Worm (Caenorhabditis elegans) whole organism, L3 larva: ENCODE measurements around the gene C34D4.10.

ENCODE experiments used
- R02D3.7 ChIP-seq: fragments of 150-350 bp; optimal IDR thresholded peaks from 2 replicates; lab custom pipeline; 2014; ENCODE audit warnings: missing biosample characterization, missing genetic modification characterization
- ZK546.5 ChIP-seq: sonication (generic microtip); optimal IDR thresholded peaks from 2 replicates; lab custom pipeline; 2017; ENCODE audit warnings: missing biosample characterization, missing genetic modification characterization
- aly-2 ChIP-seq: fragments of 150-350 bp; optimal IDR thresholded peaks from 2 replicates; lab custom pipeline; 2014; ENCODE audit warnings: missing biosample characterization, missing genetic modification characterization
- ceh-28 ChIP-seq: fragments of 150-350 bp; optimal IDR thresholded peaks from 2 replicates; lab custom pipeline; 2014; ENCODE audit warnings: missing biosample characterization, missing genetic modification reagents, missing genetic modification characterization
- ceh-82 ChIP-seq: fragments of 150-350 bp; optimal IDR thresholded peaks from 2 replicates; lab custom pipeline; 2014; ENCODE audit warnings: missing biosample characterization, missing genetic modification characterization
- ceh-9 ChIP-seq: sonication (generic microtip); optimal IDR thresholded peaks from 2 replicates; lab custom pipeline; 2018; ENCODE audit warnings: missing biosample characterization, missing genetic modification characterization
- daf-12 ChIP-seq: fragments of 150-350 bp; optimal IDR thresholded peaks from 2 replicates; lab custom pipeline; 2014; ENCODE audit warnings: missing biosample characterization, missing genetic modification reagents, missing genetic modification characterization
- egl-27 ChIP-seq: sonication (generic microtip); optimal IDR thresholded peaks from 4 replicates; lab custom pipeline; 2017; ENCODE audit warnings: missing biosample characterization, missing genetic modification reagents, missing genetic modification characterization
- egl-5 ChIP-seq: fragments of 150-350 bp; optimal IDR thresholded peaks from 2 replicates; lab custom pipeline; 2017; ENCODE audit warnings: missing biosample characterization, missing genetic modification reagents, missing genetic modification characterization, inconsistent platforms
- elt-1 ChIP-seq: fragments of 150-350 bp; optimal IDR thresholded peaks from 2 replicates; lab custom pipeline; 2014; ENCODE audit warnings: missing biosample characterization, missing genetic modification characterization
- elt-2 ChIP-seq: sonication (generic microtip); optimal IDR thresholded peaks from 2 replicates; lab custom pipeline; 2016; ENCODE audit warnings: missing genetic modification reagents, mild to moderate bottlenecking, missing genetic modification characterization, missing compliant biosample characterization
- elt-3 ChIP-seq, 3 experiments: fragments of 150-350 bp in 1 of 3; sonication (generic microtip) in 2 of 3; optimal IDR thresholded peaks; 2 replicates in 2 of 3; 4 replicates in 1 of 3; lab custom pipeline; 2014 to 2017; ENCODE audit warnings: missing biosample characterization in 3 of 3, missing genetic modification characterization in 3 of 3
- fkh-10 ChIP-seq: sonication (generic microtip); optimal IDR thresholded peaks from 2 replicates; lab custom pipeline; 2017; ENCODE audit warnings: missing biosample characterization, missing genetic modification reagents, missing genetic modification characterization
- fkh-2 ChIP-seq: fragments of 150-350 bp; optimal IDR thresholded peaks from 2 replicates; lab custom pipeline; 2014; ENCODE audit warnings: missing biosample characterization, missing genetic modification reagents, missing genetic modification characterization
- fos-1 ChIP-seq: fragments of 150-350 bp; optimal IDR thresholded peaks from 2 replicates; lab custom pipeline; 2014; ENCODE audit warnings: missing biosample characterization, missing genetic modification characterization
- hmg-11 ChIP-seq: sonication (generic microtip); optimal IDR thresholded peaks from 2 replicates; lab custom pipeline; 2016; ENCODE audit warnings: missing genetic modification characterization, missing compliant biosample characterization
- jun-1 ChIP-seq: fragments of 150-350 bp; optimal IDR thresholded peaks from 2 replicates; lab custom pipeline; 2014; ENCODE audit warnings: missing biosample characterization, missing genetic modification reagents, missing genetic modification characterization
- lin-15B ChIP-seq: fragments of 150-350 bp; optimal IDR thresholded peaks from 2 replicates; lab custom pipeline; 2014; ENCODE audit warnings: missing biosample characterization, missing genetic modification characterization
- lin-39 ChIP-seq: fragments of 150-350 bp; optimal IDR thresholded peaks from 2 replicates; lab custom pipeline; 2018; ENCODE audit warnings: missing biosample characterization, missing genetic modification reagents, missing genetic modification characterization
- lsy-12 ChIP-seq: sonication (generic microtip); optimal IDR thresholded peaks from 2 replicates; lab custom pipeline; 2016; ENCODE audit warnings: mild to moderate bottlenecking, missing genetic modification characterization, missing compliant biosample characterization
- mdl-1 ChIP-seq: fragments of 150-350 bp; optimal IDR thresholded peaks from 2 replicates; lab custom pipeline; 2014; ENCODE audit warnings: missing biosample characterization, missing genetic modification characterization
- mml-1 ChIP-seq: fragments of 150-350 bp; sonication (generic microtip); optimal IDR thresholded peaks from 3 replicates; lab custom pipeline; 2014; ENCODE audit warnings: missing biosample characterization, missing genetic modification characterization
- nfya-1 ChIP-seq: sonication (generic microtip); optimal IDR thresholded peaks from 2 replicates; lab custom pipeline; 2017; ENCODE audit warnings: missing genetic modification characterization, mild to moderate bottlenecking, missing compliant biosample characterization, antibody characterized with exemption, moderate library complexity; ENCODE audit not compliant: insufficient read depth
- nhr-11 ChIP-seq: fragments of 150-350 bp; optimal IDR thresholded peaks from 2 replicates; lab custom pipeline; 2014; ENCODE audit warnings: missing biosample characterization, missing genetic modification characterization
- nhr-12 ChIP-seq: fragments of 150-350 bp; optimal IDR thresholded peaks from 2 replicates; lab custom pipeline; 2014; ENCODE audit warnings: missing biosample characterization, missing genetic modification characterization
- nhr-23 ChIP-seq: fragments of 150-350 bp; optimal IDR thresholded peaks from 2 replicates; lab custom pipeline; 2014; ENCODE audit warnings: missing biosample characterization, missing genetic modification reagents, missing genetic modification characterization
- nhr-237 ChIP-seq: fragments of 150-350 bp; optimal IDR thresholded peaks from 2 replicates; lab custom pipeline; 2014; ENCODE audit warnings: missing biosample characterization, missing genetic modification characterization
- nhr-25 ChIP-seq: sonication (generic microtip); optimal IDR thresholded peaks from 2 replicates; lab custom pipeline; 2017; ENCODE audit warnings: missing biosample characterization, missing genetic modification characterization
- nhr-43 ChIP-seq: sonication (generic microtip); optimal IDR thresholded peaks from 2 replicates; lab custom pipeline; 2016; ENCODE audit warnings: mild to moderate bottlenecking, missing genetic modification characterization, missing compliant biosample characterization; ENCODE audit not compliant: poor library complexity, severe bottlenecking
- nhr-67 ChIP-seq: fragments of 150-350 bp; optimal IDR thresholded peaks from 2 replicates; lab custom pipeline; 2014; ENCODE audit warnings: missing biosample characterization, missing genetic modification characterization
- nhr-76 ChIP-seq: fragments of 150-350 bp; sonication (generic microtip); optimal IDR thresholded peaks from 5 replicates; lab custom pipeline; 2014; ENCODE audit warnings: missing biosample characterization, missing genetic modification characterization
- nhr-77 ChIP-seq: fragments of 150-350 bp; optimal IDR thresholded peaks from 2 replicates; lab custom pipeline; 2014; ENCODE audit warnings: missing biosample characterization, missing genetic modification characterization
- pha-4 ChIP-seq: fragments of 150-350 bp; optimal IDR thresholded peaks from 2 replicates; lab custom pipeline; 2014; ENCODE audit warnings: missing biosample characterization, missing genetic modification reagents, missing genetic modification characterization
- pqm-1 ChIP-seq: fragments of 150-350 bp; optimal IDR thresholded peaks from 2 replicates; lab custom pipeline; 2017; ENCODE audit warnings: missing biosample characterization, missing genetic modification characterization, inconsistent platforms
- sea-2 ChIP-seq: fragments of 150-350 bp; sonication (generic microtip); optimal IDR thresholded peaks from 4 replicates; lab custom pipeline; 2014; ENCODE audit warnings: missing biosample characterization, missing genetic modification reagents, missing genetic modification characterization
- skn-1 ChIP-seq: fragments of 150-350 bp; optimal IDR thresholded peaks from 2 replicates; lab custom pipeline; 2014; ENCODE audit warnings: missing biosample characterization, missing genetic modification characterization
- snpc-4 ChIP-seq: fragments of 150-350 bp; optimal IDR thresholded peaks from 2 replicates; lab custom pipeline; 2014; ENCODE audit warnings: missing biosample characterization, missing genetic modification characterization
- tbx-2 ChIP-seq: sonication (generic microtip); optimal IDR thresholded peaks from 2 replicates; lab custom pipeline; 2016; ENCODE audit warnings: mild to moderate bottlenecking, missing genetic modification characterization, missing compliant biosample characterization
- unc-39 ChIP-seq: sonication (generic microtip); optimal IDR thresholded peaks from 4 replicates; lab custom pipeline; 2017; ENCODE audit warnings: missing biosample characterization, missing genetic modification characterization
- unc-62 ChIP-seq: fragments of 150-350 bp; sonication (generic microtip); optimal IDR thresholded peaks from 4 replicates; lab custom pipeline; 2014; ENCODE audit warnings: missing biosample characterization, missing genetic modification reagents, missing genetic modification characterization
- ztf-11 ChIP-seq: fragments of 150-350 bp; optimal IDR thresholded peaks from 2 replicates; lab custom pipeline; 2014; ENCODE audit warnings: missing biosample characterization, missing genetic modification characterization
- ztf-4 ChIP-seq: fragments of 150-350 bp; optimal IDR thresholded peaks from 2 replicates; lab custom pipeline; 2014; ENCODE audit warnings: missing biosample characterization, missing genetic modification characterization

Gene C34D4.10

DNA sequence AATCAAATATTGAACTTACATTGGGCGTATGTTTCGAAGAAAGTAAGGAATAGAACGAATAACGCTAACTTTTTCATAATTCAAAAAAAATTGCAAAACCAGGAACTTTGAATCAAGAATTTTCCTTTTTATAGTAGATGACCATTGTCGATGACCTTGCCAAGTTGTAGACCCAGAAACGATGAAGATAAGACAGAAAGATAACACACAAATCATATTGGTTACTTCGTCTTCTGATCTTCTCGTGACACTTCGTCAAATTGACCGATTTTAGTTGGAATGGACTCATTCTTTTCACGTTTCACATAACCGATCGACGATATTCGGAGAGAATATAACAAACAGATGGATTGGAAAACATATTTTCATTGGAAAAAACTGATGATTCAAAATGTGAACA, 10.6 kb upstream of the C34D4.10 start, which contains the start of gene grsp-3:
Gene grsp-3, minus strand, starts transcription at position 149 of the 400 bp plus-strand sequence.
- TF ChIP-seq elt-3 (tag; optimal IDR thresholded peaks at IDR 0.05; lab: Kevin White, UChicago): peak in 1 of 3 experiments; percentile 61
- TF ChIP-seq lin-39: no peak
- no peak for TF ChIP-seq nhr-11 (tag; lab: Kevin White, UChicago)
- no peak for TF ChIP-seq tbx-2 (tag; lab: Kevin White, UChicago)
- TF ChIP-seq elt-1: peak; percentile 46
- TF ChIP-seq fkh-10 (GFP tag; lab: Kevin White, UChicago): no peak
- TF ChIP-seq daf-12: no peak
- TF ChIP-seq ztf-11 (tag; lab: Kevin White, UChicago): no peak
- TF ChIP-seq ceh-28 (tag; lab: Kevin White, UChicago): peak; percentile 38
- TF ChIP-seq nhr-25 (tag; lab: Kevin White, UChicago): peak; percentile 77
- TF ChIP-seq jun-1 (tag; lab: Kevin White, UChicago): no peak
- peak; percentile 89 for TF ChIP-seq nhr-23 (tag; lab: Kevin White, UChicago)
- TF ChIP-seq, all 47 proteins: peak for 5

DNA sequence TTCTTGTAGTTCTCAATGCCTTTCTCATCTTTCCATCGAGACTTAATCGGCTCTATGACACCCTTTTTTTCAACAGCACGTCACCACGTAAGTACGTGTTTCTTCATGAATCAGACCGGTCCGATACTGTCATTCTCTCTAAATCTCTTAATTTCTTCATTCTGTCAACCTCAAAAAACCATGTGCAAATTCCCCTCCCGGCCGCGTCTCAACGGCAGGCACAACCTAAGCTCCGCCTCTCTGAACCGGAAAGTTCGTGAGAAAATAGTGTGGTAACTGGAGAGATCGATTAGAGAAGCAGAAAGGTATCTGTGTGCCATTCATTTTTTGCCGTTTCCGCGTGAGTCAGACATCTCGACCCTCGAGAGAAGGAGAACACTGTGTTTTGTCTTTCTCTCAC, 6.6 kb downstream of the C34D4.10 start, which contains the start of gene nas-8:
Gene nas-8, plus strand, starts transcription at position 301 of the 400 bp plus-strand sequence.
- TF ChIP-seq daf-12 (no peak), ztf-4 (no peak), mdl-1 (tag; lab: Kevin White, UChicago) (no peak), ceh-28 (tag; lab: Kevin White, UChicago) (no peak), fkh-2 (no peak), elt-1 (no peak), nhr-237 (tag; lab: Kevin White, UChicago) (no peak), egl-5 (no peak), nhr-76 (no peak), R02D3.7 (no peak), egl-27 (tag; lab: Kevin White, UChicago) (no peak), unc-62 (GFP tag; lab: Kevin White, UChicago) (no peak), aly-2 (tag; lab: Kevin White, UChicago) (no peak), fos-1 (no peak), ceh-9 (tag; lab: Kevin White, UChicago) (no peak), unc-39 (tag; lab: Kevin White, UChicago) (no peak), tbx-2 (tag; lab: Kevin White, UChicago) (no peak), lin-39 (no peak), sea-2 (GFP tag; lab: Kevin White, UChicago) (no peak), elt-2 (no peak)
- TF ChIP-seq, all 47 proteins: peak for 0

DNA sequence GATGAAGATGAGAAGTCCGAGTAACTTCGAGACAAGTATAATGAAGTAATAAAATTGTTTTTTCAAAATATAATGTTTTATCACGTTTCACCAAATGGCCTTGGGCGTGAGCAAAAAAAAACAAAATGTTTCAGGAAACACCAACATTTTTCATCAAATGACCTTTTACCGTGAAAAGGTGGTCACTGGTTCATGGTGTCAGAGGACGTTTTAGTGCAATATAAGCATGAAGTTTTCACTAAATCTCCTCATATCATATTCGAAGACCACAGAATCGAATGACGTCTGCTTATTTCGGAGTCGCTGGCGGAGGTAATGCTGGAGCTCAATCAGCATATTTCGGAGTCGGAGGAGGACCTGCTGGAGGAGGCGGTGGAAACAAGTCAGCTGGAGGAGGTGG, 9.9 kb downstream of the C34D4.10 start, which contains the start of the genes ZC477.7 and ssq-3:
Gene ZC477.7, minus strand, starts transcription at position 101 of the 400 bp plus-strand sequence.
Gene ssq-3, plus strand, starts transcription at position 251 of the 400 bp plus-strand sequence.
- TF ChIP-seq nhr-12 (tag; lab: Kevin White, UChicago): no peak

DNA sequence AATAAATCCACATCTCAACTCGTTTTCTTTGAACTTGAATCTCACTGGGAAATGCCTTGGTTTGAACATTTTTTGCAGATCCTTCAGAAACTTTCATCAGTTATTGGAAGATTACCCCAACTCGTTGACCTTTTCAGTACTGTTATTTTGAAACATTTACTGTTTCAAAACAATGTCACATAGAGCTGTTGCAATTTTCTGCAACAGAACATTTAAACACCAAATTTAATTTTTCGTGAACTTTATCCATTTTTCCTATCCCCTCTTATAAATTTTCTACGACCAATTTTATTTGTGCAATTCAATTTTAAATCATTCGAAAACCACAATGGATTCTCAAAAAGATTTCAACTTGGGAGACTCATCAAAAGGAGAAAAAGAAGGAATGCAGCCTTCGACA, 13.3 kb downstream of the C34D4.10 start, which contains the start of gene ZC477.2:
Gene ZC477.2, plus strand, starts transcription at position 301 of the 400 bp plus-strand sequence.
- TF ChIP-seq R02D3.7: no peak

DNA sequence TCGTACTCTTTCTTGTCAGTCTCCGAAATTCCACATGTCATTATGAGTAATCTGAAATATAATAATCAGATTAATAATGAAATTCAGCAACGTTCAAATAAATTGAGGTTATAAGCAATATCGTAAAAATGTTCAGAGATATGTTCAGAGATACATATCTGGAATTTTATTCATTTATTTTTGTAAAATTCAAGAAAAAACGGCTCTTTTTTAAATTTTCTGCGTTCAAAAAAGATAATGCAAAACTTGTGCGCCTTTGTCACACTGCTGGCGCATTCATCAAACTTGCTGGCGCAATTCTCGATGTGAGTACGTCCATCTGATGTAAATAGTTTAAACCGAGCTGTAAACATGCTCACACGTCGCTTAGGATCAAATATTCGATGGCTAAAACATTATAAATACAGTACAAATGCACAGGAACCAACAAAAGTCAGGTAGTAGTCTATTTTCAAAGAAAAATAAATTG, 18.0 kb downstream of the C34D4.10 start, which contains the start of the genes rde-8 and ZC477.3:
Gene rde-8, minus strand, starts transcription at position 51 of the 469 bp plus-strand sequence.
Gene ZC477.3, plus strand, starts transcription at position 282 of the 469 bp plus-strand sequence.
- TF ChIP-seq ceh-9 (tag; lab: Kevin White, UChicago) (no peak), nhr-67 (tag; lab: Kevin White, UChicago) (no peak), elt-2 (peak; percentile 34), aly-2 (tag; lab: Kevin White, UChicago) (no peak), ZK546.5 (tag; lab: Kevin White, UChicago) (no peak), jun-1 (tag; lab: Kevin White, UChicago) (peak; percentile 29), mdl-1 (tag; lab: Kevin White, UChicago) (no peak), elt-3 (tag; optimal IDR thresholded peaks at IDR 0.05; lab: Kevin White, UChicago) (no peak), fkh-10 (GFP tag; lab: Kevin White, UChicago) (no peak), lin-15B (tag; lab: Kevin White, UChicago) (peak; percentile 79), nfya-1 (tag; lab: Kevin White, UChicago) (peak; percentile 64), unc-39 (tag; lab: Kevin White, UChicago) (no peak), daf-12 (no peak), elt-1 (no peak), pha-4 (tag; lab: Kevin White, UChicago) (peak; percentile 92), nhr-43 (tag; lab: Kevin White, UChicago) (peak; percentile 36), ceh-82 (tag; lab: Kevin White, UChicago) (no peak), pqm-1 (no peak), fkh-2 (no peak), lsy-12 (tag; lab: Kevin White, UChicago) (peak; percentile 39), nhr-25 (tag; lab: Kevin White, UChicago) (peak; percentile 35), ceh-28 (tag; lab: Kevin White, UChicago) (peak; percentile 25), sea-2 (GFP tag; lab: Kevin White, UChicago) (no peak), nhr-77 (tag; lab: Kevin White, UChicago) (peak; percentile 42), snpc-4 (peak; percentile 41), nhr-23 (tag; lab: Kevin White, UChicago) (peak; percentile 55), nhr-11 (tag; lab: Kevin White, UChicago) (peak; percentile 42), skn-1 (tag; lab: Kevin White, UChicago) (no peak), R02D3.7 (peak; percentile 30), fos-1 (no peak), mml-1 (tag; lab: Kevin White, UChicago) (no peak), tbx-2 (tag; lab: Kevin White, UChicago) (peak; percentile 56), hmg-11 (tag; lab: Kevin White, UChicago) (no peak)
